Fruit fly (Drosophila melanogaster): ENCODE data around the gene CG12012.

dm6 chr3L:3423006-3423405 lies 46.4 kb downstream of the CG12012 start:
- TF ChIP-seq pan (optimal IDR thresholded peaks at IDR 0.05) (no peak), jim (GFP tag; optimal IDR thresholded peaks at IDR 0.05) (no peak), CrebA (GFP tag; optimal IDR thresholded peaks at IDR 0.05; ENCODE audit: borderline replicate concordance) (no peak), Rel (GFP tag; optimal IDR thresholded peaks at IDR 0.05) (no peak), Rel (tag; optimal IDR thresholded peaks at IDR 0.05) (no peak), Vsx2 (GFP tag; optimal IDR thresholded peaks at IDR 0.05; ENCODE audit: partially characterized antibody) (no peak), lola (GFP tag; optimal IDR thresholded peaks at IDR 0.05) (no peak), ey (GFP tag; optimal IDR thresholded peaks at IDR 0.05) (peak; percentile 16), br (GFP tag; optimal IDR thresholded peaks at IDR 0.05) (peak; percentile 72), Hr78 (GFP tag; optimal IDR thresholded peaks at IDR 0.05) (no peak)
